Worm (Caenorhabditis elegans) whole organism, young adult: Measurements from ENCODE around the gene pps-1.

Experiments
- die-1 ChIP-seq: sonication (generic microtip); optimal IDR thresholded peaks from 2 replicates; lab custom pipeline; 2016; ENCODE audit warnings: missing genotype, mild to moderate bottlenecking, missing genetic modification characterization, missing compliant biosample characterization
- egl-44 ChIP-seq: fragments of 200-800 bp; sonication (Bioruptor generic); IDR thresholded peaks from 2 replicates; pipeline ENCODE4 v1.3.6; 2022; ENCODE audit warnings: missing genetic modification reagents, missing genetic modification characterization, missing compliant biosample characterization
- gei-17 ChIP-seq: fragments of 200-800 bp; sonication (Bioruptor generic); optimal IDR thresholded peaks from 2 replicates; lab custom pipeline; 2018; ENCODE audit warnings: mild to moderate bottlenecking, missing genetic modification characterization, missing compliant biosample characterization
- lin-54 ChIP-seq: fragments of 200-800 bp; sonication (Bioruptor generic); optimal IDR thresholded peaks from 2 replicates; lab custom pipeline; 2018; ENCODE audit warnings: mild to moderate bottlenecking, missing genetic modification characterization, missing compliant biosample characterization
- mes-4 ChIP-seq: sonication (generic microtip); optimal IDR thresholded peaks from 2 replicates; lab custom pipeline; 2016; ENCODE audit warnings: missing genotype, missing genetic modification characterization, missing compliant biosample characterization
- tbx-9 ChIP-seq: sonication (generic microtip); optimal IDR thresholded peaks from 2 replicates; lab custom pipeline; 2016; ENCODE audit warnings: borderline replicate concordance, missing genetic modification characterization, inconsistent platforms, missing compliant biosample characterization

ce11 chrIV:10148938-10149337 is 12.9 kb upstream of the pps-1 start, which contains the start of gene pigs-1:
- no peak for TF ChIP-seq egl-44 (GFP tag; lab: Robert Waterston, UW)
- no peak for TF ChIP-seq lin-54 (GFP tag; lab: Kevin White, UChicago)
- no peak for TF ChIP-seq die-1
- no peak for TF ChIP-seq tbx-9
- TF ChIP-seq mes-4 (tag; lab: Kevin White, UChicago) = no peak
- no peak for TF ChIP-seq gei-17 (GFP tag; lab: Kevin White, UChicago)
